Worm (Caenorhabditis elegans) whole organism, L1 larva: ENCODE measurements around the gene nspc-5.

Experiments used
- Y116A8C.19 ChIP-seq: sonication (generic microtip); optimal IDR thresholded peaks from 2 replicates; lab custom pipeline; 2016; ENCODE audit warnings: missing compliant biosample characterization, missing genetic modification characterization, borderline replicate concordance
- aly-2 ChIP-seq: fragments of 150-350 bp; optimal IDR thresholded peaks from 2 replicates; lab custom pipeline; 2014; ENCODE audit warnings: missing biosample characterization, missing genetic modification characterization
- hlh-17 ChIP-seq: fragments of 200-800 bp; sonication (Bioruptor generic); optimal IDR thresholded peaks from 2 replicates; lab custom pipeline; 2018; ENCODE audit warnings: missing genetic modification characterization, mild to moderate bottlenecking, missing compliant biosample characterization, moderate library complexity, borderline replicate concordance
- hlh-4 ChIP-seq: sonication (generic microtip); optimal IDR thresholded peaks from 2 replicates; lab custom pipeline; 2016; ENCODE audit warnings: mild to moderate bottlenecking, missing genetic modification characterization, missing compliant biosample characterization
- jun-1 ChIP-seq: fragments of 150-350 bp; optimal IDR thresholded peaks from 2 replicates; lab custom pipeline; 2014; ENCODE audit warnings: missing biosample characterization, missing genetic modification reagents, missing genetic modification characterization
- mef-2 ChIP-seq: fragments of 150-350 bp; optimal IDR thresholded peaks from 2 replicates; lab custom pipeline; 2014; ENCODE audit warnings: missing biosample characterization, missing genetic modification characterization
- mep-1 ChIP-seq: fragments of 150-350 bp; optimal IDR thresholded peaks from 2 replicates; lab custom pipeline; 2014; ENCODE audit warnings: missing biosample characterization, missing genetic modification characterization
- unc-62 ChIP-seq: fragments of 150-350 bp; optimal IDR thresholded peaks from 2 replicates; lab custom pipeline; 2014; ENCODE audit warnings: missing biosample characterization, missing genetic modification reagents, missing genetic modification characterization
- zag-1 ChIP-seq: fragments of 150-350 bp; optimal IDR thresholded peaks from 2 replicates; lab custom pipeline; 2014; ENCODE audit warnings: missing biosample characterization, missing genetic modification characterization
- ztf-11 ChIP-seq, 2 experiments: sonication (generic microtip); optimal IDR thresholded peaks; 2 replicates each; lab custom pipeline; 2016 to 2017; ENCODE audit warnings: missing genetic modification characterization in 2 of 2, missing biosample characterization in 1 of 2, missing compliant biosample characterization in 1 of 2

DNA sequence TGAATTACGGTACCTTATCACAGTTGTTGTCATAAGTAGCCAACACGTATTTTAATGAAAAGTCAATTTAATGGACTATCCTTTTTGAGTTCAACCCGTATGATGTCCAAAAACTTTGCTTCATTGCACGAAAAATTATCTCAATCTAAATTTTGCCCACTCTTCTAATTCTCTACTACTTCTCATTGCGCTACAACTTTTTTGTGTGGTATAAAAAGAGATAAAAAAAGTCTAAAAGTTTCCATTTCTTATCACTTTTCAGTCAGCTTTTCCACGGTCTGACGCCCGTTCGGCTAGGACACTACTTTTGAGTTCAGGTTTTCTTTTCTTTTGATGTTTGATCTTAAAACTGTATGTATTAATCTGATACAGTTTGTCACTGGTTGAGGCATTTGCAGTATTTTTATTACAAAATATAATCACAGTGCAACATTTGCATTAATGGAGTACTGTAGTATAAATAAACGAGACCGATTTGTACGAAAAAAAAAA is 29.3 kb downstream of the nspc-5 start:
- TF ChIP-seq zag-1 (tag; lab: Kevin White, UChicago) = no peak
- TF ChIP-seq mep-1 (tag; lab: Kevin White, UChicago) = no peak
- TF ChIP-seq hlh-17 (GFP tag; lab: Kevin White, UChicago) = no peak
- no peak for TF ChIP-seq aly-2 (tag; lab: Kevin White, UChicago)
- TF ChIP-seq hlh-4 (tag; lab: Kevin White, UChicago) = no peak
- no peak for TF ChIP-seq unc-62 (GFP tag; lab: Kevin White, UChicago)
- no peak for TF ChIP-seq Y116A8C.19 (tag; lab: Kevin White, UChicago)
- no peak for TF ChIP-seq jun-1 (tag; lab: Kevin White, UChicago)
- no peak for TF ChIP-seq ztf-11 (tag; optimal IDR thresholded peaks at IDR 0.05; lab: Kevin White, UChicago)
- no peak for TF ChIP-seq mef-2 (tag; lab: Kevin White, UChicago)
